Worm (Caenorhabditis elegans): ENCODE data around the gene M03B6.1.

ce11 chrX:13850359-13850758 lies 8.9 kb downstream of the M03B6.1 start:
- no peak for TF ChIP-seq ztf-11 (tag; optimal IDR thresholded peaks at IDR 0.05)
- TF ChIP-seq snpc-4 (tag; optimal IDR thresholded peaks at IDR 0.05) = no peak
- TF ChIP-seq elt-3 (tag; optimal IDR thresholded peaks at IDR 0.05) = no peak
- no peak for TF ChIP-seq eor-1 (tag; optimal IDR thresholded peaks at IDR 0.05)
- no peak for TF ChIP-seq zag-1 (tag; optimal IDR thresholded peaks at IDR 0.05)
- TF ChIP-seq nhr-76 (tag; optimal IDR thresholded peaks at IDR 0.05) = no peak
